Worm (Caenorhabditis elegans) whole organism, young adult: ENCODE measurements around the gene col-78.
A peak's percentile ranks its signal among the peaks of the same experiment; 100 is the strongest.

Experiments
- B0035.1 ChIP-seq: sonication (generic microtip); optimal IDR thresholded peaks from 2 replicates; lab custom pipeline; 2016; ENCODE audit warnings: missing genetic modification characterization, mild to moderate bottlenecking, missing compliant biosample characterization, missing genotype, missing genetic modification reagents
- C06A6.2 ChIP-seq: fragments of 200-800 bp; sonication (Bioruptor generic); conservative IDR thresholded peaks from 2 replicates; pipeline ENCODE4 v1.3.6; 2022; ENCODE audit warnings: missing genetic modification characterization, missing compliant biosample characterization
- D2030.7 ChIP-seq: fragments of 200-800 bp; sonication (Bioruptor generic); IDR thresholded peaks from 2 replicates; pipeline ENCODE4 v1.3.6; 2022; ENCODE audit warnings: missing genetic modification reagents, missing genetic modification characterization, missing compliant biosample characterization
- F10E7.11 ChIP-seq: sonication (generic microtip); optimal IDR thresholded peaks from 2 replicates; lab custom pipeline; 2017; ENCODE audit warnings: mild to moderate bottlenecking, missing genetic modification characterization, moderate library complexity, missing compliant biosample characterization
- K11D2.4 ChIP-seq: fragments of 200-800 bp; sonication (Bioruptor generic); IDR thresholded peaks from 2 replicates; pipeline ENCODE4 v1.3.6; 2022; ENCODE audit warnings: missing genetic modification reagents, missing genetic modification characterization, missing compliant biosample characterization
- T26A5.8 ChIP-seq: sonication (generic microtip); optimal IDR thresholded peaks from 2 replicates; lab custom pipeline; 2016; ENCODE audit warnings: missing genetic modification characterization, missing compliant biosample characterization
- Y95B8A.8 ChIP-seq: fragments of 200-800 bp; sonication (Bioruptor generic); IDR thresholded peaks from 2 replicates; pipeline ENCODE4 v1.3.6; 2022; ENCODE audit warnings: missing genetic modification reagents, missing genetic modification characterization, missing compliant biosample characterization
- ZK185.1 ChIP-seq: sonication (generic microtip); optimal IDR thresholded peaks from 2 replicates; lab custom pipeline; 2016; ENCODE audit warnings: mild to moderate bottlenecking, missing genetic modification characterization, missing compliant biosample characterization; ENCODE audit not compliant: poor library complexity, severe bottlenecking
- attf-3 ChIP-seq: fragments of 200-800 bp; sonication (Bioruptor generic); conservative IDR thresholded peaks from 2 replicates; pipeline ENCODE4 v1.3.6; 2022; ENCODE audit warnings: missing genetic modification reagents, missing genetic modification characterization, missing compliant biosample characterization
- attf-5 ChIP-seq: fragments of 200-800 bp; sonication (Bioruptor generic); optimal IDR thresholded peaks from 2 replicates; lab custom pipeline; 2018; ENCODE audit warnings: mild to moderate bottlenecking, missing genetic modification characterization, missing compliant biosample characterization
- cebp-1 ChIP-seq, 2 experiments: fragments of 200-800 bp in 1 of 2; sonication (Bioruptor generic) in 1 of 2; sonication (generic microtip) in 1 of 2; IDR thresholded peaks in 1 of 2; optimal IDR thresholded peaks in 1 of 2; 2 replicates each; pipeline versions ENCODE4 v1.3.6 to Lab custom; 2017 to 2022; ENCODE audit warnings: missing compliant biosample characterization in 2 of 2, missing genetic modification characterization in 2 of 2, mild to moderate bottlenecking in 1 of 2, missing genetic modification reagents in 1 of 2, moderate library complexity in 1 of 2
- ceh-27 ChIP-seq: fragments of 200-800 bp; sonication (Bioruptor generic); optimal IDR thresholded peaks from 2 replicates; lab custom pipeline; 2018; ENCODE audit warnings: mild to moderate bottlenecking, missing genetic modification characterization, moderate library complexity, missing compliant biosample characterization
- chd-7 ChIP-seq: sonication (generic microtip); optimal IDR thresholded peaks from 2 replicates; lab custom pipeline; 2016; ENCODE audit warnings: mild to moderate bottlenecking, missing genetic modification characterization, moderate library complexity, missing compliant biosample characterization
- dox-1 ChIP-seq: fragments of 200-800 bp; sonication (Bioruptor generic); IDR thresholded peaks from 2 replicates; pipeline ENCODE4 v1.3.6; 2022; ENCODE audit warnings: missing genetic modification reagents, missing genetic modification characterization, missing compliant biosample characterization
- egl-18 ChIP-seq: fragments of 200-800 bp; sonication (Bioruptor generic); IDR thresholded peaks from 2 replicates; pipeline ENCODE4 v1.3.6; 2022; ENCODE audit warnings: missing genetic modification reagents, missing genetic modification characterization, missing compliant biosample characterization
- ekl-4 ChIP-seq: fragments of 200-800 bp; sonication (Bioruptor generic); IDR thresholded peaks from 2 replicates; pipeline ENCODE4 v1.3.6; 2022; ENCODE audit warnings: missing genetic modification reagents, missing genetic modification characterization, missing compliant biosample characterization
- gei-17 ChIP-seq: fragments of 200-800 bp; sonication (Bioruptor generic); optimal IDR thresholded peaks from 2 replicates; lab custom pipeline; 2018; ENCODE audit warnings: mild to moderate bottlenecking, missing genetic modification characterization, missing compliant biosample characterization
- hlh-26 ChIP-seq: fragments of 200-800 bp; sonication (Bioruptor generic); conservative IDR thresholded peaks from 2 replicates; pipeline ENCODE4 v1.3.6; 2022; ENCODE audit warnings: missing genetic modification reagents, missing genetic modification characterization, missing compliant biosample characterization
- hmg-1.2 ChIP-seq: fragments of 200-800 bp; sonication (Bioruptor generic); IDR thresholded peaks from 2 replicates; pipeline ENCODE4 v1.3.6; 2022; ENCODE audit warnings: missing genetic modification reagents, missing genetic modification characterization, missing compliant biosample characterization
- hsf-1 ChIP-seq: fragments of 200-800 bp; sonication (Bioruptor generic); IDR thresholded peaks from 2 replicates; pipeline ENCODE4 v1.3.6; 2022; ENCODE audit warnings: missing genetic modification reagents, missing genetic modification characterization, missing compliant biosample characterization
- let-526 ChIP-seq: fragments of 200-800 bp; sonication (Bioruptor generic); IDR thresholded peaks from 2 replicates; pipeline ENCODE4 v1.3.6; 2022; ENCODE audit warnings: missing genetic modification reagents, missing genetic modification characterization, missing compliant biosample characterization
- lin-26 ChIP-seq: fragments of 200-800 bp; sonication (Bioruptor generic); IDR thresholded peaks from 2 replicates; pipeline ENCODE4 v1.3.6; 2022; ENCODE audit warnings: missing genetic modification reagents, missing genetic modification characterization, missing compliant biosample characterization
- lin-35 ChIP-seq, 3 experiments: fragments of 150-350 bp in 2 of 3; sonication (generic microtip) in 1 of 3; optimal IDR thresholded peaks; 2 replicates each; lab custom pipeline; 2014 to 2018; ENCODE audit warnings: missing biosample characterization in 3 of 3, missing genetic modification characterization in 3 of 3, missing genetic modification reagents in 3 of 3
- lin-40 ChIP-seq: sonication (generic microtip); optimal IDR thresholded peaks from 2 replicates; lab custom pipeline; 2016; ENCODE audit warnings: missing genetic modification characterization, mild to moderate bottlenecking, missing compliant biosample characterization, missing genotype, missing genetic modification reagents
- lsl-1 ChIP-seq: fragments of 200-800 bp; sonication (Bioruptor generic); optimal IDR thresholded peaks from 2 replicates; lab custom pipeline; 2018; ENCODE audit warnings: mild to moderate bottlenecking, missing genetic modification characterization, moderate library complexity, missing compliant biosample characterization
- madf-10 ChIP-seq: sonication (generic microtip); optimal IDR thresholded peaks from 2 replicates; lab custom pipeline; 2016; ENCODE audit warnings: mild to moderate bottlenecking, missing genetic modification characterization, missing compliant biosample characterization
- mcd-1 ChIP-seq: fragments of 200-800 bp; sonication (Bioruptor generic); IDR thresholded peaks from 2 replicates; pipeline ENCODE4 v1.3.6; 2022; ENCODE audit warnings: missing genetic modification reagents, missing genetic modification characterization, missing compliant biosample characterization
- nfya-1 ChIP-seq: sonication (generic microtip); optimal IDR thresholded peaks from 2 replicates; lab custom pipeline; 2017; ENCODE audit warnings: antibody characterized with exemption, missing compliant biosample characterization, missing genetic modification characterization, borderline replicate concordance; ENCODE audit not compliant: insufficient read depth
- nfyb-1 ChIP-seq: fragments of 200-800 bp; sonication (Bioruptor generic); IDR thresholded peaks from 2 replicates; pipeline ENCODE4 v1.3.6; 2022; ENCODE audit warnings: missing genetic modification reagents, missing genetic modification characterization, missing compliant biosample characterization
- nhr-80 ChIP-seq: sonication (generic microtip); optimal IDR thresholded peaks from 2 replicates; lab custom pipeline; 2016; ENCODE audit warnings: missing genetic modification characterization, missing compliant biosample characterization
- repo-1 ChIP-seq: sonication (generic microtip); optimal IDR thresholded peaks from 2 replicates; lab custom pipeline; 2017; ENCODE audit warnings: mild to moderate bottlenecking, missing genetic modification characterization, missing compliant biosample characterization
- rpc-1 ChIP-seq, 2 experiments: fragments of 150-350 bp in 1 of 2; sonication (generic microtip) in 1 of 2; optimal IDR thresholded peaks; 2 replicates each; lab custom pipeline; 2014 to 2018; ENCODE audit warnings: missing biosample characterization in 1 of 2, missing genetic modification characterization in 1 of 2, missing genetic modification reagents in 1 of 2, missing genotype in 1 of 2
- snpc-3.4 ChIP-seq: sonication (generic microtip); optimal IDR thresholded peaks from 2 replicates; lab custom pipeline; 2017; ENCODE audit warnings: missing genetic modification characterization, mild to moderate bottlenecking, missing compliant biosample characterization, antibody characterized with exemption, moderate library complexity, missing genotype, missing genetic modification reagents
- somi-1 ChIP-seq: fragments of 200-800 bp; sonication (Bioruptor generic); optimal IDR thresholded peaks from 2 replicates; lab custom pipeline; 2018; ENCODE audit warnings: mild to moderate bottlenecking, missing genetic modification characterization, missing compliant biosample characterization
- tbp1 ChIP-seq: fragments of 200-800 bp; sonication (Bioruptor generic); optimal IDR thresholded peaks from 2 replicates; lab custom pipeline; 2018; ENCODE audit warnings: mild to moderate bottlenecking, missing genetic modification characterization, missing compliant biosample characterization
- xnd-1 ChIP-seq: sonication (generic microtip); optimal IDR thresholded peaks from 2 replicates; lab custom pipeline; 2016; ENCODE audit warnings: missing genotype, missing genetic modification reagents, missing genetic modification characterization, missing compliant biosample characterization
- zim-3 ChIP-seq: sonication (generic microtip); optimal IDR thresholded peaks from 2 replicates; lab custom pipeline; 2017; ENCODE audit warnings: mild to moderate bottlenecking, missing genetic modification characterization, moderate library complexity, missing compliant biosample characterization
- ztf-18 ChIP-seq: sonication (generic microtip); optimal IDR thresholded peaks from 2 replicates; lab custom pipeline; 2016; ENCODE audit warnings: missing genotype, mild to moderate bottlenecking, missing genetic modification characterization, missing compliant biosample characterization
- ztf-26 ChIP-seq: sonication (generic microtip); optimal IDR thresholded peaks from 2 replicates; lab custom pipeline; 2017; ENCODE audit warnings: missing genetic modification characterization, missing compliant biosample characterization
- ztf-28 ChIP-seq: fragments of 200-800 bp; sonication (Bioruptor generic); IDR thresholded peaks from 2 replicates; pipeline ENCODE4 v1.3.6; 2022; ENCODE audit warnings: missing genetic modification reagents, missing genetic modification characterization, missing compliant biosample characterization

The col-78 gene

DNA sequence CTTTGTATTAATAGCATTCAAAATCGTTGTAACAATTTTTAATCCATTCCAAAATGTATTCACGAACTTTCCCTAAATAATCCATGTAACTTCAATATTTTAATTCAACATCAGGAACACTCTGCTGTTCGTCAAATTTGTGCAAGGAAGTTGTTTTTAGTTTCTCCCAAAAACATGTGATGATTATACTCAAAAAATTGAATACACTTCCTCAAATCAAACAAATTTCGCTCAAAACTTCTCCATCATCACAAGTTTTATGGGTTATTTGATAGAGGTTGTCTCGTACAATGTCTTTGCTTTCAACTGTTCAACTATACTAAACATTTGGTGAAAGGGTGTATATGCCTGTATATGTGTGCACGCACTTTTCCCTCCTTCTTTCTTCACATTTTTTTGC lies 27.3 kb upstream of the col-78 start:
- TF ChIP-seq F10E7.11 = no peak
- no peak for TF ChIP-seq lin-35 (GFP tag; optimal IDR thresholded peaks at IDR 0.05; lab: Kevin White, UChicago)
- no peak for TF ChIP-seq ztf-18 (tag; lab: Kevin White, UChicago)
- no peak for TF ChIP-seq tbp1 (GFP tag; lab: Kevin White, UChicago)
- TF ChIP-seq nhr-80 (tag; lab: Kevin White, UChicago) = peak; percentile 12
- no peak for TF ChIP-seq lsl-1 (GFP tag; lab: Kevin White, UChicago)
- no peak for TF ChIP-seq Y95B8A.8 (GFP tag; lab: Robert Waterston, UW)
- TF ChIP-seq, all 124 proteins: peak for 1

- no peak for TF ChIP-seq hmg-1.2
- TF ChIP-seq xnd-1 (tag; lab: Kevin White, UChicago) = no peak
- no peak for TF ChIP-seq ztf-18 (tag; lab: Kevin White, UChicago)
- no peak for TF ChIP-seq snpc-3.4
- TF ChIP-seq nfya-1 = no peak
- no peak for TF ChIP-seq ztf-28
- TF ChIP-seq T26A5.8 (tag; lab: Kevin White, UChicago) = no peak
- TF ChIP-seq rpc-1 (optimal IDR thresholded peaks at IDR 0.05; lab: Kevin White, UChicago) = no peak
- no peak for TF ChIP-seq rpc-1 (tag; optimal IDR thresholded peaks at IDR 0.05; lab: Kevin White, UChicago)
- TF ChIP-seq ekl-4 (GFP tag; lab: Robert Waterston, UW) = no peak
- no peak for TF ChIP-seq attf-5 (GFP tag; lab: Kevin White, UChicago)
Observed at ce11 chrII:9126965-9127364, 25.4 kb upstream of the col-78 start.

DNA sequence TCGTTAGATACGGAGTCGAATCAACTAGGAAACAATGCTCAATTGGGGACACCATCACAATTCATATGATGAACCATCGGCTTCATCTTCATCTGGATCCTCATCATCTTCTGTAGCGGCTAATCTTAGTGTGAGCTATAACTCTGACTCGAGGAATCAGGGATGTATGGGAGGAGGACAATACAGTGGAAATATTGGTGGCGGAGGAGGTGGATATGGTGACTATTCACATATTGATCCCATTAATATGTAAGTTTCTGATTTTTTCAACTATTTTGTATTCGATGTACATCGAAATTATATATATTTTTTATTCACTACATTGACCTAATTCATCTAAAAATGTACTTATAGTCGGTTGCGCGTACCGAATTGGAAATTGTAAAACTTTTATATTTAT lies 25.0 kb upstream of the col-78 start:
- TF ChIP-seq ceh-27 (GFP tag; lab: Kevin White, UChicago) = no peak
- no peak for TF ChIP-seq B0035.1 (tag; lab: Kevin White, UChicago)

DNA sequence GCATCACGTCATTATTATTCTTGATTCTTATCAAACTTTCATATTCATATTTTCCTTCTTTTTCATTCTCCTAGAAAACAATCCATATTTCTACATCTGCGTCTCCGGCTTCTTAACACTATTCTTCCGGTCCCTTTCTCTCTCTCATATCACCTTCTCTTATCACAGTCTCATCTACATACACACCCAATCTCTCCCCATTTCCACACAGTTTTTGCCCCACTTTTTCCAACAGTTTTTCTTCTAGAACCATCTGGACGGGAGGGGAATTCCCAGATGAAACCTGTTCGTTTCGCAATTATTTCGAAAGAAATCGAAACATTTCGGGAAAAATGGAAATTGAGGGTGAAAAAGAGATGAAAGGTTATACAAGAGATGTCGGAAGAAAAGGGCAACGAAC lies 24.2 kb upstream of the col-78 start:
- TF ChIP-seq let-526 = 0 out of 2 replicates have a peak, but pooled peaks have one; percentile 39
- TF ChIP-seq tbp1 (GFP tag; lab: Kevin White, UChicago) = peak; percentile 32
- peak; percentile 47 for TF ChIP-seq ztf-26 (tag; lab: Kevin White, UChicago)
- peak; percentile 95 for TF ChIP-seq cebp-1 (GFP tag; IDR thresholded peaks at IDR 0.05; lab: Robert Waterston, UW)
- peak; percentile 98 for TF ChIP-seq cebp-1 (tag; optimal IDR thresholded peaks at IDR 0.05; lab: Kevin White, UChicago)
- TF ChIP-seq hlh-26 (GFP tag; lab: Robert Waterston, UW) = no peak
- peak; percentile 20; the same call in 1 of the 2 replicates for TF ChIP-seq K11D2.4
- no peak for TF ChIP-seq attf-3 (GFP tag; lab: Robert Waterston, UW)
- peak; percentile 57 for TF ChIP-seq lin-40 (tag; lab: Kevin White, UChicago)
- peak; percentile 74 for TF ChIP-seq nhr-80 (tag; lab: Kevin White, UChicago)
- TF ChIP-seq zim-3 (tag; lab: Kevin White, UChicago) = no peak
- TF ChIP-seq lin-26 (GFP tag; lab: Robert Waterston, UW) = 0 out of 2 replicates have a peak, but pooled peaks have one; percentile 49
- 0 out of 2 replicates have a peak, but pooled peaks have one; percentile 21 for TF ChIP-seq mcd-1 (GFP tag; lab: Robert Waterston, UW)
- peak in 1 of 3 experiments; percentile 35 for TF ChIP-seq lin-35 (GFP tag; optimal IDR thresholded peaks at IDR 0.05; lab: Kevin White, UChicago)
- TF ChIP-seq egl-18 (GFP tag; lab: Robert Waterston, UW) = 0 out of 2 replicates have a peak, but pooled peaks have one; percentile 54
- TF ChIP-seq D2030.7 (GFP tag; lab: Robert Waterston, UW) = no peak
- peak; percentile 36 for TF ChIP-seq madf-10
- peak; percentile 53; the same call in 1 of the 2 replicates for TF ChIP-seq C06A6.2 (GFP tag; lab: Robert Waterston, UW)
- TF ChIP-seq somi-1 (GFP tag; lab: Kevin White, UChicago) = peak; percentile 55
- peak; percentile 92 for TF ChIP-seq hsf-1 (GFP tag; lab: Robert Waterston, UW)
- TF ChIP-seq rpc-1 (optimal IDR thresholded peaks at IDR 0.05; lab: Kevin White, UChicago) = peak; percentile 49
- no peak for TF ChIP-seq rpc-1 (tag; optimal IDR thresholded peaks at IDR 0.05; lab: Kevin White, UChicago)
- TF ChIP-seq ZK185.1 (tag; lab: Kevin White, UChicago) = no peak
- peak; percentile 72 for TF ChIP-seq attf-5 (GFP tag; lab: Kevin White, UChicago)
- peak; percentile 37; the same call in 1 of the 2 replicates for TF ChIP-seq dox-1 (GFP tag; lab: Robert Waterston, UW)
- peak; percentile 51; the same call in 1 of the 2 replicates for TF ChIP-seq hmg-1.2
- peak; percentile 11 for TF ChIP-seq ceh-27 (GFP tag; lab: Kevin White, UChicago)
- peak; percentile 29 for TF ChIP-seq repo-1
- TF ChIP-seq snpc-3.4 = no peak
- TF ChIP-seq chd-7 (tag; lab: Kevin White, UChicago) = peak; percentile 26
- peak; percentile 10 for TF ChIP-seq gei-17 (GFP tag; lab: Kevin White, UChicago)
- peak; percentile 81 for TF ChIP-seq nfyb-1 (GFP tag; lab: Robert Waterston, UW)
- TF ChIP-seq T26A5.8 (tag; lab: Kevin White, UChicago) = no peak
